Worm (Caenorhabditis elegans) whole organism, L4 larva: ENCODE measurements around the gene K08F4.12.

Experiments
- R02D3.7 ChIP-seq: fragments of 150-350 bp; sonication (generic microtip); optimal IDR thresholded peaks from 3 replicates; lab custom pipeline; 2014; ENCODE audit warnings: missing biosample characterization, missing genetic modification characterization
- Y48G9A.11 ChIP-seq: fragments of 200-800 bp; sonication (Bioruptor generic); IDR thresholded peaks from 2 replicates; pipeline ENCODE4 v1.3.6; 2022; ENCODE audit warnings: missing genetic modification reagents, missing genetic modification characterization, missing compliant biosample characterization
- Y5F2A.4 ChIP-seq: fragments of 200-800 bp; sonication (Bioruptor generic); optimal IDR thresholded peaks from 2 replicates; lab custom pipeline; 2018; ENCODE audit warnings: mild to moderate bottlenecking, missing genetic modification characterization, missing compliant biosample characterization
- ceh-20 ChIP-seq: fragments of 200-800 bp; sonication (Bioruptor generic); IDR thresholded peaks from 2 replicates; pipeline ENCODE4 v1.3.6; 2022; ENCODE audit warnings: missing genetic modification reagents, missing genetic modification characterization, missing compliant biosample characterization
- ceh-82 ChIP-seq: sonication (generic microtip); optimal IDR thresholded peaks from 2 replicates; lab custom pipeline; 2017; ENCODE audit warnings: missing biosample characterization, missing genetic modification characterization
- ctbp-1 ChIP-seq: fragments of 200-800 bp; sonication (Bioruptor generic); IDR thresholded peaks from 2 replicates; pipeline ENCODE4 v1.3.6; 2022; ENCODE audit warnings: missing genetic modification reagents, missing genetic modification characterization, missing compliant biosample characterization
- egl-27 ChIP-seq: sonication (generic microtip); optimal IDR thresholded peaks from 3 replicates; lab custom pipeline; 2017; ENCODE audit warnings: missing biosample characterization, missing genetic modification reagents, missing genetic modification characterization
- fos-1 ChIP-seq: fragments of 150-350 bp; optimal IDR thresholded peaks from 2 replicates; lab custom pipeline; 2014; ENCODE audit warnings: missing biosample characterization, missing genetic modification characterization
- gei-8 ChIP-seq: fragments of 200-800 bp; sonication (Bioruptor generic); optimal IDR thresholded peaks from 2 replicates; lab custom pipeline; 2018; ENCODE audit warnings: mild to moderate bottlenecking, missing genetic modification characterization, missing compliant biosample characterization
- nhr-25 ChIP-seq: sonication (generic microtip); optimal IDR thresholded peaks from 2 replicates; lab custom pipeline; 2017; ENCODE audit warnings: missing genetic modification characterization, mild to moderate bottlenecking, missing compliant biosample characterization, antibody characterized with exemption, moderate library complexity, borderline replicate concordance; ENCODE audit not compliant: insufficient read depth
- nhr-76 ChIP-seq: fragments of 150-350 bp; optimal IDR thresholded peaks from 2 replicates; lab custom pipeline; 2014; ENCODE audit warnings: missing biosample characterization, missing genetic modification characterization
- rbr-2 ChIP-seq: sonication (generic microtip); optimal IDR thresholded peaks from 2 replicates; lab custom pipeline; 2016; ENCODE audit warnings: missing genotype, missing genetic modification characterization, missing compliant biosample characterization
- sdz-12 ChIP-seq: fragments of 200-800 bp; sonication (Bioruptor generic); optimal IDR thresholded peaks from 2 replicates; lab custom pipeline; 2018; ENCODE audit warnings: mild to moderate bottlenecking, missing genetic modification characterization, missing compliant biosample characterization

ce11 chrIV:10176252-10176730 is 38.4 kb downstream of the K08F4.12 start, which contains the start of gene rack-1:
- no peak for TF ChIP-seq ceh-20 (GFP tag; lab: Robert Waterston, UW)
- TF ChIP-seq egl-27: no peak
- no peak for TF ChIP-seq nhr-76 (tag; lab: Kevin White, UChicago)
- no peak for TF ChIP-seq gei-8
- TF ChIP-seq Y5F2A.4 (GFP tag; lab: Kevin White, UChicago): no peak
- no peak for TF ChIP-seq nhr-25 (tag; lab: Kevin White, UChicago)
- no peak for TF ChIP-seq fos-1
- peak; percentile 39 for TF ChIP-seq rbr-2 (tag; lab: Kevin White, UChicago)
- TF ChIP-seq R02D3.7: no peak
- no peak for TF ChIP-seq ctbp-1 (GFP tag; lab: Robert Waterston, UW)
- no peak for TF ChIP-seq ceh-82
- TF ChIP-seq sdz-12 (GFP tag; lab: Kevin White, UChicago): no peak
- no peak for TF ChIP-seq Y48G9A.11 (GFP tag; lab: Robert Waterston, UW)
